Worm (Caenorhabditis elegans) whole organism, young adult: ENCODE data around the gene F19H6.6.

Experiments used
- B0019.2 ChIP-seq: fragments of 200-800 bp; sonication (Bioruptor generic); conservative IDR thresholded peaks from 2 replicates; pipeline ENCODE4 v1.3.6; 2022; ENCODE audit warnings: missing genetic modification reagents, missing genetic modification characterization, missing compliant biosample characterization
- B0035.1 ChIP-seq: sonication (generic microtip); optimal IDR thresholded peaks from 2 replicates; lab custom pipeline; 2016; ENCODE audit warnings: missing genetic modification characterization, mild to moderate bottlenecking, missing compliant biosample characterization, missing genotype, missing genetic modification reagents
- C06A6.2 ChIP-seq: fragments of 200-800 bp; sonication (Bioruptor generic); conservative IDR thresholded peaks from 2 replicates; pipeline ENCODE4 v1.3.6; 2022; ENCODE audit warnings: missing genetic modification characterization, missing compliant biosample characterization
- D2030.7 ChIP-seq: fragments of 200-800 bp; sonication (Bioruptor generic); IDR thresholded peaks from 2 replicates; pipeline ENCODE4 v1.3.6; 2022; ENCODE audit warnings: missing genetic modification reagents, missing genetic modification characterization, missing compliant biosample characterization
- F22D6.2 ChIP-seq: sonication (generic microtip); optimal IDR thresholded peaks from 2 replicates; lab custom pipeline; 2016; ENCODE audit warnings: mild to moderate bottlenecking, missing genetic modification characterization, missing compliant biosample characterization
- K12H6.12 ChIP-seq: fragments of 200-800 bp; sonication (Bioruptor generic); optimal IDR thresholded peaks from 2 replicates; lab custom pipeline; 2018; ENCODE audit warnings: mild to moderate bottlenecking, missing genetic modification characterization, missing compliant biosample characterization
- Y53F4B.3 ChIP-seq: fragments of 200-800 bp; sonication (Bioruptor generic); IDR thresholded peaks from 2 replicates; pipeline ENCODE4 v1.3.6; 2022; ENCODE audit warnings: missing genetic modification reagents, missing genetic modification characterization, missing compliant biosample characterization
- Y53G8AR.9 ChIP-seq: fragments of 200-800 bp; sonication (Bioruptor generic); conservative IDR thresholded peaks from 2 replicates; pipeline ENCODE4 v1.3.6; 2022; ENCODE audit warnings: missing genetic modification reagents, missing genetic modification characterization, missing compliant biosample characterization
- Y56A3A.18 ChIP-seq: fragments of 200-800 bp; sonication (Bioruptor generic); IDR thresholded peaks from 2 replicates; pipeline ENCODE4 v1.3.6; 2022; ENCODE audit warnings: missing genetic modification reagents, missing genetic modification characterization, missing compliant biosample characterization
- Y79H2A.3 ChIP-seq: fragments of 200-800 bp; sonication (Bioruptor generic); conservative IDR thresholded peaks from 2 replicates; pipeline ENCODE4 v1.3.6; 2022; ENCODE audit warnings: missing genetic modification reagents, missing genetic modification characterization, missing compliant biosample characterization
- akir-1 ChIP-seq: fragments of 200-800 bp; sonication (Bioruptor generic); optimal IDR thresholded peaks from 2 replicates; lab custom pipeline; 2018; ENCODE audit warnings: mild to moderate bottlenecking, missing genetic modification characterization, moderate library complexity, missing compliant biosample characterization
- attf-3 ChIP-seq: fragments of 200-800 bp; sonication (Bioruptor generic); conservative IDR thresholded peaks from 2 replicates; pipeline ENCODE4 v1.3.6; 2022; ENCODE audit warnings: missing genetic modification reagents, missing genetic modification characterization, missing compliant biosample characterization
- attf-5 ChIP-seq: fragments of 200-800 bp; sonication (Bioruptor generic); optimal IDR thresholded peaks from 2 replicates; lab custom pipeline; 2018; ENCODE audit warnings: mild to moderate bottlenecking, missing genetic modification characterization, missing compliant biosample characterization
- attf-6 ChIP-seq: fragments of 200-800 bp; sonication (Bioruptor generic); IDR thresholded peaks from 2 replicates; pipeline ENCODE4 v1.3.6; 2022; ENCODE audit warnings: missing genetic modification reagents, missing genetic modification characterization, missing compliant biosample characterization
- bed-1 ChIP-seq: fragments of 200-800 bp; sonication (Bioruptor generic); IDR thresholded peaks from 2 replicates; pipeline ENCODE4 v1.3.6; 2022; ENCODE audit warnings: missing genetic modification reagents, missing genetic modification characterization, missing compliant biosample characterization
- bed-2 ChIP-seq: fragments of 200-800 bp; sonication (Bioruptor generic); IDR thresholded peaks from 2 replicates; pipeline ENCODE4 v1.3.6; 2022; ENCODE audit warnings: missing genetic modification reagents, missing genetic modification characterization, missing compliant biosample characterization
- ceh-100 ChIP-seq: fragments of 200-800 bp; sonication (Bioruptor generic); IDR thresholded peaks from 2 replicates; pipeline ENCODE4 v1.3.6; 2022; ENCODE audit warnings: missing genetic modification reagents, missing genetic modification characterization, missing compliant biosample characterization
- ceh-27 ChIP-seq: fragments of 200-800 bp; sonication (Bioruptor generic); optimal IDR thresholded peaks from 2 replicates; lab custom pipeline; 2018; ENCODE audit warnings: mild to moderate bottlenecking, missing genetic modification characterization, moderate library complexity, missing compliant biosample characterization
- ceh-40 ChIP-seq: fragments of 200-800 bp; sonication (Bioruptor generic); IDR thresholded peaks from 2 replicates; pipeline ENCODE4 v1.3.6; 2022; ENCODE audit warnings: missing genetic modification characterization, missing compliant biosample characterization
- ceh-58 ChIP-seq: fragments of 200-800 bp; sonication (Bioruptor generic); IDR thresholded peaks from 2 replicates; pipeline ENCODE4 v1.3.6; 2022; ENCODE audit warnings: missing genetic modification characterization, missing compliant biosample characterization
- ceh-79 ChIP-seq: sonication (generic microtip); optimal IDR thresholded peaks from 2 replicates; lab custom pipeline; 2017; ENCODE audit warnings: mild to moderate bottlenecking, missing genetic modification characterization, missing compliant biosample characterization
- ceh-91 ChIP-seq: fragments of 200-800 bp; sonication (Bioruptor generic); IDR thresholded peaks from 2 replicates; pipeline ENCODE4 v1.3.6; 2022; ENCODE audit warnings: missing genetic modification reagents, missing genetic modification characterization, missing compliant biosample characterization
- dpff-1 ChIP-seq: sonication (generic microtip); optimal IDR thresholded peaks from 2 replicates; lab custom pipeline; 2017; ENCODE audit warnings: mild to moderate bottlenecking, missing genetic modification characterization, missing compliant biosample characterization
- egl-18 ChIP-seq: fragments of 200-800 bp; sonication (Bioruptor generic); IDR thresholded peaks from 2 replicates; pipeline ENCODE4 v1.3.6; 2022; ENCODE audit warnings: missing genetic modification reagents, missing genetic modification characterization, missing compliant biosample characterization
- egrh-3 ChIP-seq: fragments of 200-800 bp; sonication (Bioruptor generic); IDR thresholded peaks from 2 replicates; pipeline ENCODE4 v1.3.6; 2022; ENCODE audit warnings: missing genetic modification reagents, missing genetic modification characterization, missing compliant biosample characterization
- him-1 ChIP-seq: sonication (generic microtip); optimal IDR thresholded peaks from 2 replicates; lab custom pipeline; 2016; ENCODE audit warnings: missing genotype, missing genetic modification reagents, missing genetic modification characterization, missing compliant biosample characterization
- hlh-12 ChIP-seq: sonication (generic microtip); optimal IDR thresholded peaks from 2 replicates; lab custom pipeline; 2016; ENCODE audit warnings: missing genetic modification characterization, missing compliant biosample characterization
- hmg-20 ChIP-seq: fragments of 200-800 bp; sonication (Bioruptor generic); IDR thresholded peaks from 2 replicates; pipeline ENCODE4 v1.3.6; 2022; ENCODE audit warnings: missing genetic modification reagents, missing genetic modification characterization, missing compliant biosample characterization
- hrde-1 ChIP-seq: sonication (generic microtip); optimal IDR thresholded peaks from 2 replicates; lab custom pipeline; 2016; ENCODE audit warnings: missing genetic modification characterization, mild to moderate bottlenecking, missing compliant biosample characterization, moderate library complexity, missing genotype, missing genetic modification reagents, borderline replicate concordance
- hsf-1 ChIP-seq: fragments of 200-800 bp; sonication (Bioruptor generic); IDR thresholded peaks from 2 replicates; pipeline ENCODE4 v1.3.6; 2022; ENCODE audit warnings: missing genetic modification reagents, missing genetic modification characterization, missing compliant biosample characterization
- lag-1 ChIP-seq: fragments of 200-800 bp; sonication (Bioruptor generic); IDR thresholded peaks from 2 replicates; pipeline ENCODE4 v1.3.6; 2022; ENCODE audit warnings: missing genetic modification reagents, missing genetic modification characterization, missing compliant biosample characterization
- let-526 ChIP-seq: fragments of 200-800 bp; sonication (Bioruptor generic); IDR thresholded peaks from 2 replicates; pipeline ENCODE4 v1.3.6; 2022; ENCODE audit warnings: missing genetic modification reagents, missing genetic modification characterization, missing compliant biosample characterization
- lin-26 ChIP-seq: fragments of 200-800 bp; sonication (Bioruptor generic); IDR thresholded peaks from 2 replicates; pipeline ENCODE4 v1.3.6; 2022; ENCODE audit warnings: missing genetic modification reagents, missing genetic modification characterization, missing compliant biosample characterization
- lin-40 ChIP-seq: sonication (generic microtip); optimal IDR thresholded peaks from 2 replicates; lab custom pipeline; 2016; ENCODE audit warnings: missing genetic modification characterization, mild to moderate bottlenecking, missing compliant biosample characterization, missing genotype, missing genetic modification reagents
- lsl-1 ChIP-seq: fragments of 200-800 bp; sonication (Bioruptor generic); optimal IDR thresholded peaks from 2 replicates; lab custom pipeline; 2018; ENCODE audit warnings: mild to moderate bottlenecking, missing genetic modification characterization, moderate library complexity, missing compliant biosample characterization
- lsy-27 ChIP-seq: sonication (generic microtip); optimal IDR thresholded peaks from 2 replicates; lab custom pipeline; 2017; ENCODE audit warnings: missing genetic modification characterization, mild to moderate bottlenecking, missing compliant biosample characterization, antibody characterized with exemption, missing genotype, borderline replicate concordance; ENCODE audit not compliant: insufficient read depth
- mcd-1 ChIP-seq: fragments of 200-800 bp; sonication (Bioruptor generic); IDR thresholded peaks from 2 replicates; pipeline ENCODE4 v1.3.6; 2022; ENCODE audit warnings: missing genetic modification reagents, missing genetic modification characterization, missing compliant biosample characterization
- mel-28 ChIP-seq: sonication (generic microtip); optimal IDR thresholded peaks from 2 replicates; lab custom pipeline; 2016; ENCODE audit warnings: borderline replicate concordance, mild to moderate bottlenecking, missing genetic modification characterization, missing compliant biosample characterization
- mes-4 ChIP-seq: sonication (generic microtip); optimal IDR thresholded peaks from 2 replicates; lab custom pipeline; 2016; ENCODE audit warnings: missing genotype, missing genetic modification characterization, missing compliant biosample characterization
- nfya-1 ChIP-seq: sonication (generic microtip); optimal IDR thresholded peaks from 2 replicates; lab custom pipeline; 2017; ENCODE audit warnings: antibody characterized with exemption, missing compliant biosample characterization, missing genetic modification characterization, borderline replicate concordance; ENCODE audit not compliant: insufficient read depth
- pha-4 ChIP-seq: fragments of 150-350 bp; sonication (generic microtip); optimal IDR thresholded peaks from 2 replicates; lab custom pipeline; 2014; ENCODE audit warnings: missing biosample characterization, missing genetic modification reagents, missing genetic modification characterization
- rec-8 ChIP-seq, 2 experiments: sonication (generic microtip); optimal IDR thresholded peaks; 2 replicates each; lab custom pipeline; 2016; ENCODE audit warnings: mild to moderate bottlenecking in 2 of 2, missing genetic modification characterization in 2 of 2, missing genetic modification reagents in 2 of 2, missing genotype in 2 of 2, missing biosample characterization in 1 of 2, missing compliant biosample characterization in 1 of 2, moderate library complexity in 1 of 2
- repo-1 ChIP-seq: sonication (generic microtip); optimal IDR thresholded peaks from 2 replicates; lab custom pipeline; 2017; ENCODE audit warnings: mild to moderate bottlenecking, missing genetic modification characterization, missing compliant biosample characterization
- tbp1 ChIP-seq: fragments of 200-800 bp; sonication (Bioruptor generic); optimal IDR thresholded peaks from 2 replicates; lab custom pipeline; 2018; ENCODE audit warnings: mild to moderate bottlenecking, missing genetic modification characterization, missing compliant biosample characterization
- zim-3 ChIP-seq: sonication (generic microtip); optimal IDR thresholded peaks from 2 replicates; lab custom pipeline; 2017; ENCODE audit warnings: mild to moderate bottlenecking, missing genetic modification characterization, moderate library complexity, missing compliant biosample characterization
- ztf-22 ChIP-seq: fragments of 200-800 bp; sonication (Bioruptor generic); optimal IDR thresholded peaks from 2 replicates; lab custom pipeline; 2018; ENCODE audit warnings: mild to moderate bottlenecking, missing genetic modification characterization, moderate library complexity, missing compliant biosample characterization
- ztf-26 ChIP-seq: sonication (generic microtip); optimal IDR thresholded peaks from 2 replicates; lab custom pipeline; 2017; ENCODE audit warnings: missing genetic modification characterization, missing compliant biosample characterization
- ztf-28 ChIP-seq: fragments of 200-800 bp; sonication (Bioruptor generic); IDR thresholded peaks from 2 replicates; pipeline ENCODE4 v1.3.6; 2022; ENCODE audit warnings: missing genetic modification reagents, missing genetic modification characterization, missing compliant biosample characterization

Gene F19H6.6

DNA sequence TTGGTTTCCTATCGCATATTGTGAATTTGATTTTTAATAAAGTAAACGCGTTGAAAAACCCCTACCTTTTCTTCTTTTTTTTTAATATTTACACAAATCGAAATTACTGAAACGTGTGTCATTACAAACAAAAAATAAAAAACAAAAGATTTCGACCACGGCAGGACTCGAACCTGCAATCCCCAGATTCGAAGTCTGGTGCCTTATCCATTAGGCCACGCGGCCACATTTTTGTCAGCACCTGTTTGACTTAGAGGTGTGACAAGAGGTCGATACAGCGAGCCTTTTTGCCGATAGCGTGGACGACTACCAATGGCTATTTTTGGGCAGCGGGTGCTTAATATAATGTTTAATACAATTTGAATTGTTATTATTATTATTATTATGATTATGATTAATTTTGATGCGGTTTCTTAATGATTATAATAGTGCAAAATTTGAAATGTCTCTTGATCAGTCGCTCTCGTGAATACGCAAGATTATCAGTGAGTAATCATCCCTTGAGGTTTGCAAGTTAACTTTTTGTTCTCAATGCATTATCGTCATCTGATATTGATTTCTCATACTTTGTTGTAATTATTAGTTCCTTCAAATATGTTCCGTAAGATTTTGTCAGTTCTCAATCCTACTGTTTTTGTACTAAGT, 22.7 kb upstream of the F19H6.6 start, which contains the start of gene srd-44 (continued):
- no peak for TF ChIP-seq repo-1 (tag; lab: Kevin White, UChicago)
- no peak for TF ChIP-seq Y56A3A.18 (GFP tag; lab: Robert Waterston, UW)
- TF ChIP-seq attf-6: no peak
- TF ChIP-seq zim-3 (tag; lab: Kevin White, UChicago): no peak
- no peak for TF ChIP-seq mes-4 (tag; lab: Kevin White, UChicago)
- TF ChIP-seq akir-1 (GFP tag; lab: Kevin White, UChicago): no peak
- peak; percentile 63 for TF ChIP-seq ztf-26 (tag; lab: Kevin White, UChicago)
- no peak for TF ChIP-seq bed-1 (GFP tag; lab: Robert Waterston, UW)
- no peak for TF ChIP-seq Y53G8AR.9
- TF ChIP-seq ceh-79 (tag; lab: Kevin White, UChicago): no peak
- no peak for TF ChIP-seq B0019.2
- peak; percentile 16 for TF ChIP-seq B0035.1 (tag; lab: Kevin White, UChicago)
- no peak for TF ChIP-seq Y79H2A.3 (GFP tag; lab: Robert Waterston, UW)
- TF ChIP-seq ceh-27: no peak
- TF ChIP-seq lin-26 (GFP tag; lab: Robert Waterston, UW): peak; percentile 86
- peak; percentile 95 for TF ChIP-seq tbp1 (GFP tag; lab: Kevin White, UChicago)
- no peak for TF ChIP-seq hsf-1
- no peak for TF ChIP-seq lsy-27 (tag; lab: Kevin White, UChicago)
- no peak for TF ChIP-seq F22D6.2 (tag; lab: Kevin White, UChicago)
- no peak for TF ChIP-seq ceh-58
- TF ChIP-seq mel-28 (tag; lab: Kevin White, UChicago): no peak
- no peak for TF ChIP-seq lsl-1 (GFP tag; lab: Kevin White, UChicago)
- TF ChIP-seq let-526 (GFP tag; lab: Robert Waterston, UW): no peak
- no peak; the same call in 1 of the 2 replicates for TF ChIP-seq egrh-3 (GFP tag; lab: Robert Waterston, UW)
- no peak for TF ChIP-seq hlh-12
- TF ChIP-seq pha-4 (tag; lab: Kevin White, UChicago): no peak
- no peak for TF ChIP-seq K12H6.12 (tag; lab: Kevin White, UChicago)
- TF ChIP-seq rec-8 (tag; optimal IDR thresholded peaks at IDR 0.05; lab: Kevin White, UChicago): peak; percentile 42 to 56
- TF ChIP-seq him-1 (tag; lab: Kevin White, UChicago): peak; percentile 72
- no peak for TF ChIP-seq attf-3 (GFP tag; lab: Robert Waterston, UW)
- no peak for TF ChIP-seq bed-2 (GFP tag; lab: Robert Waterston, UW)
- peak; percentile 26 for TF ChIP-seq hrde-1
- TF ChIP-seq ceh-100 (GFP tag; lab: Robert Waterston, UW): no peak
- no peak for TF ChIP-seq nfya-1
- TF ChIP-seq ceh-40 (GFP tag; lab: Robert Waterston, UW): peak; percentile 72; the same call in 1 of the 2 replicates
- TF ChIP-seq attf-5 (GFP tag; lab: Kevin White, UChicago): no peak
- no peak for TF ChIP-seq egl-18 (GFP tag; lab: Robert Waterston, UW)
- no peak for TF ChIP-seq ztf-28 (GFP tag; lab: Robert Waterston, UW)
- TF ChIP-seq dpff-1: no peak
- no peak for TF ChIP-seq Y53F4B.3 (GFP tag; lab: Robert Waterston, UW)
- no peak for TF ChIP-seq ceh-91 (GFP tag; lab: Robert Waterston, UW)
- peak; percentile 60; the same call in 1 of the 2 replicates for TF ChIP-seq hmg-20 (GFP tag; lab: Robert Waterston, UW)
- no peak for TF ChIP-seq lag-1 (GFP tag; lab: Robert Waterston, UW)
- TF ChIP-seq ztf-22: no peak
- TF ChIP-seq C06A6.2: no peak
- no peak; the same call in 1 of the 2 replicates for TF ChIP-seq D2030.7 (GFP tag; lab: Robert Waterston, UW)
- no peak for TF ChIP-seq lin-40 (tag; lab: Kevin White, UChicago)
- no peak for TF ChIP-seq mcd-1
